Fruit fly (Drosophila melanogaster) Kc167 (cell line): Measurements from ENCODE around the gene Or67c.

Experiments
- Myc ChIP-seq: fragments of >200 bp; optimal IDR thresholded peaks from 2 replicates; lab custom pipeline; 2017; ENCODE audit warnings: missing external identifiers
- h ChIP-seq: fragments of >200 bp; optimal IDR thresholded peaks from 3 replicates; lab custom pipeline; 2018; ENCODE audit warnings: missing external identifiers
- insv ChIP-seq: fragments of >200 bp; optimal IDR thresholded peaks from 3 replicates; lab custom pipeline; 2018; ENCODE audit warnings: missing external identifiers
- psq ChIP-seq: fragments of >200 bp; optimal IDR thresholded peaks from 2 replicates; lab custom pipeline; 2017; ENCODE audit warnings: missing external identifiers

DNA sequence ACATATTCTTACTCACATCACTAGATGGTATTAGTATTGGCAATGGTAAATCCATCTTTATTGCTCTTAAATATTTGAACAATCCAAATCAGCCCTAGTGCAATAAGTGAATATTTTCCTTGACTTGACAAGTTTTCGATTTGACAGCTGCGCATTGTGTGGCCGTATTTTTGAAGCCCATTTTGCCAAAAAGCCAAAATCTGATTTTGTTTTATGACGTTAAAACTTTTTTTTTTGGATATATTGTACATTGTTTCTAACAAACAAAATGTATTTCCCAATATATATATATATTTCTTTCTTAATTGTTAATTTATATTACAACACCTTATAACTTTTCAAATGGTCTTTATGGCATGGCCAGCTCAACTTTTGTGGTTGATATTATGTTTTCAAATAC, 22.5 kb upstream of the Or67c start, which contains the start of gene can:
- no peak for TF ChIP-seq psq (lab: Kevin White, UChicago)
- TF ChIP-seq Myc (lab: Kevin White, UChicago) = no peak
- no peak for TF ChIP-seq insv
- no peak for TF ChIP-seq h
